ENCODE assay signal across 5 worm cellular contexts in genomic region chrIV:3520957-3521356, ce11.
A peak's percentile ranks its signal among the peaks of the same experiment; 100 is the strongest.
TF ChIP-seq lines count a peak whose summit lies in the region.

No protein-coding gene starts in this region.

TF ChIP-seq in whole organism, L1 larva, 84 proteins besides CTCF, POLR2A, EP300 and RAD21 (continues in another document):
- TF ChIP-seq nhr-47 (tag; optimal IDR thresholded peaks at IDR 0.05; lab: Kevin White, UChicago) (peak; percentile 27), egl-13 (tag; optimal IDR thresholded peaks at IDR 0.05; lab: Kevin White, UChicago) (peak; percentile 44), Y116A8C.19 (tag; optimal IDR thresholded peaks at IDR 0.05; lab: Kevin White, UChicago; ENCODE audit: borderline replicate concordance) (no peak), tbx-2 (tag; optimal IDR thresholded peaks at IDR 0.05; lab: Kevin White, UChicago) (peak; percentile 27), fkh-10 (GFP tag; optimal IDR thresholded peaks at IDR 0.05; lab: Kevin White, UChicago) (peak; percentile 38), ceh-88 (GFP tag; IDR thresholded peaks at IDR 0.05; lab: Robert Waterston, UW) (no peak), xbp-1 (tag; optimal IDR thresholded peaks at IDR 0.05; lab: Kevin White, UChicago) (peak; percentile 13), lin-13 (GFP tag; optimal IDR thresholded peaks at IDR 0.05; lab: Kevin White, UChicago) (no peak), unc-86 (tag; optimal IDR thresholded peaks at IDR 0.05; lab: Kevin White, UChicago) (peak; percentile 12), fkh-8 (tag; optimal IDR thresholded peaks at IDR 0.05; lab: Kevin White, UChicago) (no peak), efl-1 (optimal IDR thresholded peaks at IDR 0.05; lab: Kevin White, UChicago) (no peak), efl-1 (GFP tag; optimal IDR thresholded peaks at IDR 0.05 in 1 of 2; lab: Kevin White, UChicago) (peak in 1 of 2 experiments; percentile 72), dsc-1 (tag; optimal IDR thresholded peaks at IDR 0.05; lab: Kevin White, UChicago) (peak; percentile 61), dpl-1 (GFP tag; optimal IDR thresholded peaks at IDR 0.05; lab: Kevin White, UChicago) (no peak), nhr-20 (tag; optimal IDR thresholded peaks at IDR 0.05; lab: Kevin White, UChicago) (no peak), lir-3 (tag; optimal IDR thresholded peaks at IDR 0.05; lab: Kevin White, UChicago; ENCODE audit: poor library complexity) (no peak), swsn-7 (tag; optimal IDR thresholded peaks at IDR 0.05; lab: Kevin White, UChicago) (peak; percentile 14), C16A3.4 (tag; optimal IDR thresholded peaks at IDR 0.05; lab: Kevin White, UChicago) (no peak)

TF ChIP-seq in whole organism, L3 larva, 47 proteins besides CTCF, POLR2A, EP300 and RAD21 (continues in another document):
- no peak for TF ChIP-seq nhr-11 (tag; optimal IDR thresholded peaks at IDR 0.05; lab: Kevin White, UChicago)
- no peak for TF ChIP-seq jun-1 (tag; optimal IDR thresholded peaks at IDR 0.05; lab: Kevin White, UChicago)
- no peak for TF ChIP-seq ceh-82 (tag; optimal IDR thresholded peaks at IDR 0.05; lab: Kevin White, UChicago)
- TF ChIP-seq ceh-16 (tag; optimal IDR thresholded peaks at IDR 0.05; lab: Kevin White, UChicago) = no peak
- TF ChIP-seq unc-39 (tag; optimal IDR thresholded peaks at IDR 0.05; lab: Kevin White, UChicago) = no peak
- no peak for TF ChIP-seq lin-15B (tag; optimal IDR thresholded peaks at IDR 0.05; lab: Kevin White, UChicago)
- TF ChIP-seq elt-3 (tag; optimal IDR thresholded peaks at IDR 0.05; lab: Kevin White, UChicago) = no peak
- TF ChIP-seq ceh-9 (tag; optimal IDR thresholded peaks at IDR 0.05; lab: Kevin White, UChicago) = no peak
- TF ChIP-seq elt-1 (tag; optimal IDR thresholded peaks at IDR 0.05; lab: Kevin White, UChicago) = no peak
- no peak for TF ChIP-seq ama-1 (optimal IDR thresholded peaks at IDR 0.05; lab: Kevin White, UChicago)
- no peak for TF ChIP-seq mml-1 (tag; optimal IDR thresholded peaks at IDR 0.05; lab: Kevin White, UChicago)
- TF ChIP-seq nhr-67 (tag; optimal IDR thresholded peaks at IDR 0.05; lab: Kevin White, UChicago) = no peak
- TF ChIP-seq unc-62 (GFP tag; optimal IDR thresholded peaks at IDR 0.05; lab: Kevin White, UChicago) = no peak
- TF ChIP-seq nhr-25 (tag; optimal IDR thresholded peaks at IDR 0.05; lab: Kevin White, UChicago) = no peak
- no peak for TF ChIP-seq pqm-1 (tag; optimal IDR thresholded peaks at IDR 0.05; lab: Kevin White, UChicago)
- TF ChIP-seq egl-5 (tag; optimal IDR thresholded peaks at IDR 0.05; lab: Kevin White, UChicago) = peak; percentile 33
- no peak for TF ChIP-seq ztf-11 (tag; optimal IDR thresholded peaks at IDR 0.05; lab: Kevin White, UChicago)
- TF ChIP-seq daf-12 (tag; optimal IDR thresholded peaks at IDR 0.05; lab: Kevin White, UChicago) = no peak
- peak; percentile 27 for TF ChIP-seq lin-39 (tag; optimal IDR thresholded peaks at IDR 0.05; lab: Kevin White, UChicago)
- TF ChIP-seq nhr-23 (tag; optimal IDR thresholded peaks at IDR 0.05; lab: Kevin White, UChicago) = no peak
- no peak for TF ChIP-seq ceh-28 (tag; optimal IDR thresholded peaks at IDR 0.05; lab: Kevin White, UChicago)

TF ChIP-seq in whole organism, early embryonic, 17 proteins besides CTCF, POLR2A, EP300 and RAD21:
- TF ChIP-seq aly-1 (tag; optimal IDR thresholded peaks at IDR 0.05; lab: Kevin White, UChicago) = no peak
- TF ChIP-seq flt-1 (GFP tag; IDR thresholded peaks at IDR 0.05; lab: Robert Waterston, UW) = 0 out of 2 replicates have a peak, but pooled peaks have one; percentile 9

TF ChIP-seq in whole organism, midembryonic, 9 proteins besides CTCF, POLR2A, EP300 and RAD21:
- TF ChIP-seq ztf-23 (GFP tag; IDR thresholded peaks at IDR 0.05; lab: Robert Waterston, UW) (no peak), ref-1 (GFP tag; conservative IDR thresholded peaks at IDR 0.05; lab: Robert Waterston, UW) (no peak), tab-1 (GFP tag; IDR thresholded peaks at IDR 0.05; lab: Robert Waterston, UW) (no peak), T22C8.4 (GFP tag; IDR thresholded peaks at IDR 0.05; lab: Robert Waterston, UW) (no peak), med-1 (GFP tag; optimal IDR thresholded peaks at IDR 0.05; lab: Kevin White, UChicago; ENCODE audit: insufficient read depth) (no peak), ztf-29 (GFP tag; IDR thresholded peaks at IDR 0.05; lab: Robert Waterston, UW) (no peak), klf-2 (GFP tag; conservative IDR thresholded peaks at IDR 0.05; lab: Robert Waterston, UW) (no peak), flt-1 (GFP tag; IDR thresholded peaks at IDR 0.05; lab: Robert Waterston, UW) (0 out of 2 replicates have a peak, but pooled peaks have one; percentile 49), cog-1 (tag; optimal IDR thresholded peaks at IDR 0.05; lab: Kevin White, UChicago) (peak; percentile 57)

TF ChIP-seq in whole organism, young adult, 124 proteins besides CTCF, POLR2A, EP300 and RAD21:
- TF ChIP-seq nfyb-1 (GFP tag; IDR thresholded peaks at IDR 0.05; lab: Robert Waterston, UW) = 0 out of 2 replicates have a peak, but pooled peaks have one; percentile 16
- TF ChIP-seq mxl-1 (tag; optimal IDR thresholded peaks at IDR 0.05; lab: Kevin White, UChicago) = no peak
- TF ChIP-seq mel-28 (tag; optimal IDR thresholded peaks at IDR 0.05; lab: Kevin White, UChicago; ENCODE audit: borderline replicate concordance) = no peak
- TF ChIP-seq D2030.7 (GFP tag; IDR thresholded peaks at IDR 0.05; lab: Robert Waterston, UW) = no peak
- TF ChIP-seq athp-1 (tag; optimal IDR thresholded peaks at IDR 0.05; lab: Kevin White, UChicago) = no peak
- TF ChIP-seq ztf-28 (GFP tag; IDR thresholded peaks at IDR 0.05; lab: Robert Waterston, UW) = no peak
- no peak for TF ChIP-seq Y79H2A.3 (GFP tag; conservative IDR thresholded peaks at IDR 0.05; lab: Robert Waterston, UW)
- TF ChIP-seq F39B2.1 (GFP tag; IDR thresholded peaks at IDR 0.05; lab: Robert Waterston, UW) = no peak
- TF ChIP-seq lin-26 (GFP tag; IDR thresholded peaks at IDR 0.05; lab: Robert Waterston, UW) = no peak
- TF ChIP-seq ceh-27 (GFP tag; optimal IDR thresholded peaks at IDR 0.05; lab: Kevin White, UChicago) = peak; percentile 46
- TF ChIP-seq ama-1 (optimal IDR thresholded peaks at IDR 0.05; lab: Kevin White, UChicago) = no peak
- TF ChIP-seq ama-1 (GFP tag; optimal IDR thresholded peaks at IDR 0.05; lab: Kevin White, UChicago) = no peak
- TF ChIP-seq unc-62 (GFP tag; optimal IDR thresholded peaks at IDR 0.05; lab: Kevin White, UChicago) = no peak
- no peak for TF ChIP-seq snpc-3.4 (tag; optimal IDR thresholded peaks at IDR 0.05; lab: Kevin White, UChicago)
- no peak for TF ChIP-seq snpc-4 (GFP tag; optimal IDR thresholded peaks at IDR 0.05; lab: Kevin White, UChicago)
- no peak for TF ChIP-seq snpc-4 (tag; optimal IDR thresholded peaks at IDR 0.05; lab: Kevin White, UChicago)
- no peak for TF ChIP-seq madf-10 (tag; optimal IDR thresholded peaks at IDR 0.05; lab: Kevin White, UChicago)
- TF ChIP-seq rpc-1 (optimal IDR thresholded peaks at IDR 0.05; lab: Kevin White, UChicago) = no peak
- no peak for TF ChIP-seq rpc-1 (tag; optimal IDR thresholded peaks at IDR 0.05; lab: Kevin White, UChicago)
- TF ChIP-seq ztf-25 (GFP tag; IDR thresholded peaks at IDR 0.05; lab: Robert Waterston, UW) = no peak
- TF ChIP-seq zfh-2 (GFP tag; conservative IDR thresholded peaks at IDR 0.05; lab: Robert Waterston, UW) = peak; percentile 30; the same call in 1 of the 2 replicates
- no peak for TF ChIP-seq xnd-1 (tag; optimal IDR thresholded peaks at IDR 0.05; lab: Kevin White, UChicago)
- no peak for TF ChIP-seq C06A6.2 (GFP tag; conservative IDR thresholded peaks at IDR 0.05; lab: Robert Waterston, UW)
- no peak for TF ChIP-seq lsl-1 (GFP tag; optimal IDR thresholded peaks at IDR 0.05; lab: Kevin White, UChicago)
- TF ChIP-seq repo-1 (tag; optimal IDR thresholded peaks at IDR 0.05; lab: Kevin White, UChicago) = no peak
- TF ChIP-seq lsy-27 (tag; optimal IDR thresholded peaks at IDR 0.05; lab: Kevin White, UChicago; ENCODE audit: borderline replicate concordance, insufficient read depth) = no peak
- no peak for TF ChIP-seq madf-6 (GFP tag; IDR thresholded peaks at IDR 0.05; lab: Robert Waterston, UW)
- TF ChIP-seq hmg-1.2 (GFP tag; IDR thresholded peaks at IDR 0.05; lab: Robert Waterston, UW) = peak; percentile 14; the same call in 1 of the 2 replicates
- no peak for TF ChIP-seq ceh-58 (GFP tag; IDR thresholded peaks at IDR 0.05; lab: Robert Waterston, UW)
- TF ChIP-seq F52B5.7 (tag; optimal IDR thresholded peaks at IDR 0.05; lab: Kevin White, UChicago) = no peak
- TF ChIP-seq egl-18 (GFP tag; IDR thresholded peaks at IDR 0.05; lab: Robert Waterston, UW) = no peak
- no peak for TF ChIP-seq F37B4.10 (GFP tag; IDR thresholded peaks at IDR 0.05; lab: Robert Waterston, UW)
- no peak for TF ChIP-seq Y95B8A.8 (GFP tag; IDR thresholded peaks at IDR 0.05; lab: Robert Waterston, UW)
- no peak for TF ChIP-seq somi-1 (GFP tag; optimal IDR thresholded peaks at IDR 0.05; lab: Kevin White, UChicago)
- TF ChIP-seq tlf-1 (GFP tag; optimal IDR thresholded peaks at IDR 0.05; lab: Kevin White, UChicago) = no peak
- TF ChIP-seq chd-7 (tag; optimal IDR thresholded peaks at IDR 0.05; lab: Kevin White, UChicago) = no peak
